Fruit fly (Drosophila melanogaster) whole organism, embryonic: ENCODE data around the gene aop.

Source experiments
- Bdp1 ChIP-seq: fragments of 200-800 bp; sonication (Bioruptor generic); optimal IDR thresholded peaks from 3 replicates; lab custom pipeline; 2016; ENCODE audit warnings: missing biosample characterization, missing genetic modification characterization
- Bgb ChIP-seq: fragments of 200-800 bp; sonication (Bioruptor generic); IDR thresholded peaks from 2 replicates; pipeline ENCODE4 v1.3.6; 2022; ENCODE audit warnings: missing biosample characterization, missing genetic modification characterization; ENCODE audit not compliant: partially characterized antibody
- CG11093 ChIP-seq: fragments of 200-800 bp; sonication (Bioruptor generic); IDR thresholded peaks from 3 replicates; pipeline ENCODE4 v1.3.6; 2022; ENCODE audit warnings: missing biosample characterization, missing genetic modification characterization
- CG13123 ChIP-seq: fragments of 200-800 bp; sonication (Bioruptor generic); optimal IDR thresholded peaks from 2 replicates; lab custom pipeline; 2016; ENCODE audit warnings: missing biosample characterization, missing genetic modification characterization
- CG13624 ChIP-seq: fragments of 200-800 bp; sonication (Bioruptor generic); optimal IDR thresholded peaks from 2 replicates; lab custom pipeline; 2016; ENCODE audit warnings: missing biosample characterization, missing genetic modification characterization
- CG1647 ChIP-seq: fragments of 200-800 bp; sonication (Bioruptor generic); optimal IDR thresholded peaks from 3 replicates; lab custom pipeline; 2016; ENCODE audit warnings: missing biosample characterization, missing genetic modification characterization
- CG17359 ChIP-seq: fragments of 200-800 bp; sonication (Bioruptor generic); optimal IDR thresholded peaks from 3 replicates; lab custom pipeline; 2018; ENCODE audit warnings: missing biosample characterization, mild to moderate bottlenecking, missing genetic modification characterization, moderate library complexity
- CG4617 ChIP-seq: fragments of 200-800 bp; sonication (Bioruptor generic); optimal IDR thresholded peaks from 3 replicates; lab custom pipeline; 2016; ENCODE audit warnings: missing biosample characterization, missing genetic modification characterization, borderline replicate concordance
- CG4730 ChIP-seq: fragments of 200-800 bp; sonication (Bioruptor generic); IDR thresholded peaks from 2 replicates; pipeline ENCODE4 v1.3.6; 2022; ENCODE audit warnings: missing biosample characterization, missing genetic modification characterization
- CG6654 ChIP-seq: fragments of 200-800 bp; sonication (Bioruptor generic); optimal IDR thresholded peaks from 2 replicates; lab custom pipeline; 2017; ENCODE audit warnings: missing biosample characterization, mild to moderate bottlenecking, missing genetic modification characterization
- CG6765 ChIP-seq: fragments of 200-800 bp; sonication (Bioruptor generic); optimal IDR thresholded peaks from 3 replicates; lab custom pipeline; 2017; ENCODE audit warnings: missing biosample characterization, mild to moderate bottlenecking, missing genetic modification characterization
- CG7786 ChIP-seq: fragments of 200-800 bp; sonication (Bioruptor generic); optimal IDR thresholded peaks from 2 replicates; lab custom pipeline; 2016; ENCODE audit warnings: missing biosample characterization, missing genetic modification characterization
- CG7839 ChIP-seq: fragments of 200-800 bp; sonication (Bioruptor generic); optimal IDR thresholded peaks from 3 replicates; lab custom pipeline; 2018; ENCODE audit warnings: missing biosample characterization, mild to moderate bottlenecking, missing genetic modification characterization, moderate library complexity
- CG8478 ChIP-seq: fragments of >200 bp; optimal IDR thresholded peaks from 2 replicates; lab custom pipeline; 2018
- CG9437 ChIP-seq: fragments of 200-800 bp; sonication (Bioruptor generic); optimal IDR thresholded peaks from 2 replicates; lab custom pipeline; 2018; ENCODE audit warnings: missing biosample characterization, mild to moderate bottlenecking, missing genetic modification characterization
- Drgx ChIP-seq: fragments of 200-800 bp; sonication (Bioruptor generic); IDR thresholded peaks from 2 replicates; pipeline ENCODE4 v1.3.6; 2022; ENCODE audit warnings: missing biosample characterization, missing genetic modification characterization
- H2.0 ChIP-seq: fragments of 200-800 bp; sonication (Bioruptor generic); IDR thresholded peaks from 2 replicates; pipeline ENCODE4 v1.3.6; 2022; ENCODE audit warnings: missing biosample characterization, missing genetic modification characterization
- HHEX ChIP-seq: fragments of 200-800 bp; sonication (Bioruptor generic); optimal IDR thresholded peaks from 3 replicates; lab custom pipeline; 2017; ENCODE audit warnings: missing biosample characterization, mild to moderate bottlenecking, missing genetic modification characterization, missing genetic modification reagents
- HLH3B ChIP-seq: fragments of 200-800 bp; sonication (Bioruptor generic); IDR thresholded peaks from 2 replicates; pipeline ENCODE4 v1.3.6; 2022; ENCODE audit warnings: missing biosample characterization, missing genetic modification characterization
- HLH4C ChIP-seq: fragments of 200-800 bp; sonication (Bioruptor generic); IDR thresholded peaks from 3 replicates; pipeline ENCODE4 v1.3.6; 2022; ENCODE audit warnings: missing biosample characterization, missing genetic modification characterization; ENCODE audit not compliant: partially characterized antibody
- Mes4 ChIP-seq: fragments of 200-800 bp; sonication (Bioruptor generic); optimal IDR thresholded peaks from 2 replicates; lab custom pipeline; 2016; ENCODE audit warnings: missing biosample characterization, missing genetic modification characterization
- Mrtf ChIP-seq: fragments of 200-800 bp; sonication (Bioruptor generic); IDR thresholded peaks from 3 replicates; pipeline ENCODE4 v1.3.6; 2022; ENCODE audit warnings: missing biosample characterization, missing genetic modification characterization
- NK7.1 ChIP-seq: fragments of 200-800 bp; sonication (Bioruptor generic); optimal IDR thresholded peaks from 3 replicates; lab custom pipeline; 2016; ENCODE audit warnings: missing biosample characterization, missing genetic modification characterization
- Ptx1 ChIP-seq: fragments of 200-800 bp; sonication (Bioruptor generic); IDR thresholded peaks from 2 replicates; pipeline ENCODE4 v1.3.6; 2022; ENCODE audit warnings: missing biosample characterization, missing genetic modification characterization
- Rx ChIP-seq: fragments of 200-800 bp; sonication (Bioruptor generic); IDR thresholded peaks from 2 replicates; pipeline ENCODE4 v1.3.6; 2022; ENCODE audit warnings: missing biosample characterization, missing genetic modification characterization
- Spps ChIP-seq: fragments of 200-800 bp; sonication (Bioruptor generic); optimal IDR thresholded peaks from 2 replicates; lab custom pipeline; 2018; ENCODE audit warnings: missing biosample characterization, mild to moderate bottlenecking, missing genetic modification characterization
- Xbp1 ChIP-seq: fragments of 200-800 bp; sonication (Bioruptor generic); optimal IDR thresholded peaks from 3 replicates; lab custom pipeline; 2016; ENCODE audit warnings: missing biosample characterization, mild to moderate bottlenecking, missing genetic modification characterization
- ab ChIP-seq: fragments of 200-800 bp; sonication (Bioruptor generic); optimal IDR thresholded peaks from 2 replicates; lab custom pipeline; 2016; ENCODE audit warnings: missing biosample characterization, missing genetic modification characterization
- btn ChIP-seq: fragments of 200-800 bp; sonication (Bioruptor generic); optimal IDR thresholded peaks from 2 replicates; lab custom pipeline; 2016; ENCODE audit warnings: missing biosample characterization, missing genetic modification characterization
- caup ChIP-seq: fragments of 200-800 bp; sonication (Bioruptor generic); optimal IDR thresholded peaks from 3 replicates; lab custom pipeline; 2017; ENCODE audit warnings: missing biosample characterization, mild to moderate bottlenecking, missing genetic modification characterization, moderate library complexity; ENCODE audit not compliant: severe bottlenecking
- grau ChIP-seq: fragments of 200-800 bp; optimal IDR thresholded peaks from 3 replicates; lab custom pipeline; 2019; ENCODE audit warnings: missing biosample characterization, mild to moderate bottlenecking, missing genetic modification characterization, moderate library complexity
- gro ChIP-seq: fragments of 200-800 bp; sonication (Bioruptor generic); optimal IDR thresholded peaks from 2 replicates; lab custom pipeline; 2016; ENCODE audit warnings: missing biosample characterization, missing genetic modification characterization
- ind ChIP-seq: fragments of 200-800 bp; sonication (Bioruptor generic); optimal IDR thresholded peaks from 3 replicates; lab custom pipeline; 2016; ENCODE audit warnings: missing biosample characterization, missing genetic modification characterization
- jigr1 ChIP-seq: fragments of 200-800 bp; sonication (Bioruptor generic); IDR thresholded peaks from 3 replicates; pipeline ENCODE4 v1.3.6; 2022; ENCODE audit warnings: missing biosample characterization, missing genetic modification characterization
- kah ChIP-seq: fragments of 200-800 bp; sonication (Bioruptor generic); optimal IDR thresholded peaks from 2 replicates; lab custom pipeline; 2018; ENCODE audit warnings: missing biosample characterization, mild to moderate bottlenecking, missing genetic modification characterization
- knrl ChIP-seq: fragments of 200-800 bp; sonication (Bioruptor generic); IDR thresholded peaks from 3 replicates; pipeline ENCODE4 v1.3.6; 2022; ENCODE audit warnings: missing biosample characterization, missing genetic modification characterization; ENCODE audit not compliant: partially characterized antibody
- nau ChIP-seq: fragments of 200-800 bp; sonication (Bioruptor generic); optimal IDR thresholded peaks from 3 replicates; lab custom pipeline; 2017; ENCODE audit warnings: missing biosample characterization, mild to moderate bottlenecking, missing genetic modification characterization, missing genetic modification reagents
- oc ChIP-seq: fragments of 200-800 bp; sonication (Bioruptor generic); optimal IDR thresholded peaks from 2 replicates; lab custom pipeline; 2018; ENCODE audit warnings: missing biosample characterization, mild to moderate bottlenecking, missing genetic modification characterization, moderate library complexity
- otp ChIP-seq: fragments of 200-800 bp; sonication (Bioruptor generic); IDR thresholded peaks from 3 replicates; pipeline ENCODE4, ENCODE4 v1.3.6; 2022; ENCODE audit warnings: missing biosample characterization, missing genetic modification characterization
- p53 ChIP-seq: fragments of 200-800 bp; sonication (Bioruptor generic); optimal IDR thresholded peaks from 2 replicates; lab custom pipeline; 2016; ENCODE audit warnings: missing biosample characterization, missing genetic modification characterization
- phol ChIP-seq: fragments of 200-800 bp; sonication (Bioruptor generic); optimal IDR thresholded peaks from 3 replicates; lab custom pipeline; 2018; ENCODE audit warnings: missing biosample characterization, mild to moderate bottlenecking, missing genetic modification characterization, moderate library complexity
- psq ChIP-seq: fragments of 200-800 bp; sonication (Bioruptor generic); optimal IDR thresholded peaks from 2 replicates; lab custom pipeline; 2017; ENCODE audit warnings: missing biosample characterization, missing genetic modification characterization
- rib ChIP-seq: fragments of 200-800 bp; sonication (Bioruptor generic); IDR thresholded peaks from 2 replicates; pipeline ENCODE4 v1.3.6; 2022; ENCODE audit warnings: missing biosample characterization, missing genetic modification characterization
- sens-2 ChIP-seq: fragments of 200-800 bp; sonication (Bioruptor generic); IDR thresholded peaks from 2 replicates; pipeline ENCODE4 v1.3.6; 2022; ENCODE audit warnings: missing biosample characterization, missing genetic modification characterization
- sisA ChIP-seq: fragments of 200-800 bp; sonication (Bioruptor generic); IDR thresholded peaks from 2 replicates; pipeline ENCODE4 v1.3.6; 2022; ENCODE audit warnings: missing biosample characterization, missing genetic modification characterization
- slbo ChIP-seq: fragments of 200-800 bp; sonication (Bioruptor generic); IDR thresholded peaks from 2 replicates; pipeline ENCODE4 v1.3.6; 2022; ENCODE audit warnings: missing biosample characterization, missing genetic modification characterization
- slp2 ChIP-seq: fragments of 200-800 bp; sonication (Bioruptor generic); optimal IDR thresholded peaks from 2 replicates; lab custom pipeline; 2016; ENCODE audit warnings: missing biosample characterization, missing genetic modification characterization
- stwl ChIP-seq: fragments of 200-800 bp; sonication (Bioruptor generic); optimal IDR thresholded peaks from 3 replicates; lab custom pipeline; 2018; ENCODE audit warnings: missing biosample characterization, mild to moderate bottlenecking, missing genetic modification characterization, moderate library complexity
- tio ChIP-seq: fragments of 200-800 bp; sonication (Bioruptor generic); optimal IDR thresholded peaks from 2 replicates; lab custom pipeline; 2017; ENCODE audit warnings: missing biosample characterization, missing genetic modification characterization, inconsistent platforms
- toy ChIP-seq: fragments of 200-800 bp; sonication (Bioruptor generic); IDR thresholded peaks from 2 replicates; pipeline ENCODE4 v1.3.6; 2022; ENCODE audit warnings: missing biosample characterization, missing genetic modification characterization
- yki ChIP-seq: fragments of >200 bp; optimal IDR thresholded peaks from 3 replicates; lab custom pipeline; 2018

Gene aop

dm6 chr2L:2198613-2199432 lies 20.3 kb upstream of the aop start (continued):
- TF ChIP-seq HLH4C (GFP tag; lab: Robert Waterston, UW) (no peak), Bdp1 (peak; percentile 71), psq (peak; percentile 66), H2.0 (no peak), Mrtf (no peak), toy (GFP tag; lab: Robert Waterston, UW) (no peak), gro (GFP tag; lab: Kevin White, UChicago) (peak; percentile 80), jigr1 (GFP tag; lab: Robert Waterston, UW) (no peak), kah (peak; percentile 82), knrl (GFP tag; lab: Robert Waterston, UW) (no peak), NK7.1 (peak; percentile 75), rib (GFP tag; lab: Robert Waterston, UW) (no peak), CG1647 (peak; percentile 74), yki (lab: Kevin White, UChicago) (no peak), sisA (GFP tag; lab: Robert Waterston, UW) (no peak), Mes4 (GFP tag; lab: Kevin White, UChicago) (peak; percentile 85), ind (GFP tag; lab: Kevin White, UChicago) (peak; percentile 89), sens-2 (GFP tag; lab: Robert Waterston, UW) (no peak), tio (GFP tag; lab: Kevin White, UChicago) (peak; percentile 60), otp (GFP tag; lab: Robert Waterston, UW) (no peak), oc (tag; lab: Kevin White, UChicago) (peak; percentile 88), HHEX (GFP tag; lab: Kevin White, UChicago) (peak; percentile 82), CG4617 (GFP tag; lab: Kevin White, UChicago) (peak; percentile 57), CG6654 (GFP tag; lab: Kevin White, UChicago) (peak; percentile 67), Spps (tag; lab: Kevin White, UChicago) (peak; percentile 82), CG8478 (peak; percentile 78), CG9437 (GFP tag; lab: Kevin White, UChicago) (peak; percentile 94), CG7839 (tag; lab: Kevin White, UChicago) (peak; percentile 89), caup (GFP tag; lab: Kevin White, UChicago) (peak; percentile 75), Ptx1 (GFP tag; lab: Robert Waterston, UW) (no peak), CG4730 (GFP tag; lab: Robert Waterston, UW) (no peak), Drgx (no peak), CG6765 (GFP tag; lab: Kevin White, UChicago) (peak; percentile 53), phol (peak; percentile 89), Xbp1 (GFP tag; lab: Kevin White, UChicago) (peak; percentile 87), CG17359 (tag; lab: Kevin White, UChicago) (peak; percentile 90), CG13123 (peak; percentile 65), grau (peak; percentile 83), p53 (GFP tag; lab: Kevin White, UChicago) (peak; percentile 20), slp2 (peak; percentile 78), CG13624 (GFP tag; lab: Kevin White, UChicago) (peak; percentile 81), slbo (no peak), CG11093 (GFP tag; lab: Robert Waterston, UW) (peak; percentile 84), btn (GFP tag; lab: Kevin White, UChicago) (peak; percentile 83), nau (peak; percentile 74), stwl (tag; lab: Kevin White, UChicago) (no peak), HLH3B (no peak), Bgb (GFP tag; lab: Robert Waterston, UW) (no peak), ab (GFP tag; lab: Kevin White, UChicago) (peak; percentile 55), Rx (no peak), CG7786 (GFP tag; lab: Kevin White, UChicago) (peak; percentile 85)
